Fruit fly (Drosophila melanogaster) whole organism, embryonic: ENCODE results near the gene CG13840.

ENCODE experiments used
- CG10366 ChIP-seq: fragments of 200-800 bp; sonication (Bioruptor generic); IDR thresholded peaks from 2 replicates; pipeline ENCODE4 v1.3.6; 2022; ENCODE audit warnings: missing biosample characterization, missing genetic modification characterization
- CG10565 ChIP-seq: fragments of 200-800 bp; sonication (Bioruptor generic); optimal IDR thresholded peaks from 3 replicates; lab custom pipeline; 2016; ENCODE audit warnings: missing biosample characterization, mild to moderate bottlenecking, missing genetic modification characterization
- CG10654 ChIP-seq: fragments of 200-800 bp; sonication (Bioruptor generic); optimal IDR thresholded peaks from 2 replicates; lab custom pipeline; 2016; ENCODE audit warnings: missing biosample characterization, missing genetic modification characterization
- CG12744 ChIP-seq: fragments of 200-800 bp; sonication (Bioruptor generic); optimal IDR thresholded peaks from 2 replicates; lab custom pipeline; 2016; ENCODE audit warnings: missing biosample characterization, missing genetic modification characterization
- CG13123 ChIP-seq: fragments of 200-800 bp; sonication (Bioruptor generic); optimal IDR thresholded peaks from 2 replicates; lab custom pipeline; 2016; ENCODE audit warnings: missing biosample characterization, missing genetic modification characterization
- CG13624 ChIP-seq: fragments of 200-800 bp; sonication (Bioruptor generic); optimal IDR thresholded peaks from 2 replicates; lab custom pipeline; 2016; ENCODE audit warnings: missing biosample characterization, missing genetic modification characterization
- CG15073 ChIP-seq: fragments of 200-800 bp; sonication (Bioruptor generic); optimal IDR thresholded peaks from 2 replicates; lab custom pipeline; 2016; ENCODE audit warnings: missing biosample characterization, missing genetic modification characterization
- CG16813 ChIP-seq: fragments of 200-800 bp; sonication (Bioruptor generic); IDR thresholded peaks from 3 replicates; pipeline ENCODE4 v1.3.6; 2022; ENCODE audit warnings: missing biosample characterization, missing genetic modification characterization; ENCODE audit not compliant: partially characterized antibody
- CG17802 ChIP-seq: fragments of 200-800 bp; sonication (Bioruptor generic); optimal IDR thresholded peaks from 2 replicates; lab custom pipeline; 2018; ENCODE audit warnings: missing biosample characterization, mild to moderate bottlenecking, missing genetic modification characterization, moderate library complexity
- CG2889 ChIP-seq: fragments of 200-800 bp; sonication (Bioruptor generic); IDR thresholded peaks from 3 replicates; pipeline ENCODE4 v1.3.6; 2022; ENCODE audit warnings: missing biosample characterization, missing genetic modification characterization
- CG34422 ChIP-seq: fragments of 200-800 bp; sonication (Bioruptor generic); IDR thresholded peaks from 3 replicates; pipeline ENCODE4 v1.3.6; 2022; ENCODE audit warnings: missing biosample characterization, missing genetic modification characterization
- CG42726 ChIP-seq: fragments of 200-800 bp; sonication (Bioruptor generic); IDR thresholded peaks from 2 replicates; pipeline ENCODE4 v1.3.6; 2022; ENCODE audit warnings: missing biosample characterization, missing genetic modification characterization; ENCODE audit not compliant: partially characterized antibody
- CG4328 ChIP-seq: fragments of 200-800 bp; sonication (Bioruptor generic); optimal IDR thresholded peaks from 3 replicates; lab custom pipeline; 2017; ENCODE audit warnings: missing biosample characterization, missing genetic modification reagents, missing genetic modification characterization
- CG6654 ChIP-seq: fragments of 200-800 bp; sonication (Bioruptor generic); optimal IDR thresholded peaks from 2 replicates; lab custom pipeline; 2017; ENCODE audit warnings: missing biosample characterization, mild to moderate bottlenecking, missing genetic modification characterization
- CG6854 ChIP-seq: fragments of 200-800 bp; sonication (Bioruptor generic); optimal IDR thresholded peaks from 3 replicates; lab custom pipeline; 2017; ENCODE audit warnings: missing biosample characterization, mild to moderate bottlenecking, missing genetic modification characterization
- CG7745 ChIP-seq: fragments of 200-800 bp; sonication (Bioruptor generic); optimal IDR thresholded peaks from 2 replicates; lab custom pipeline; 2018; ENCODE audit warnings: missing biosample characterization, mild to moderate bottlenecking, missing genetic modification characterization, moderate library complexity
- CG7839 ChIP-seq: fragments of 200-800 bp; sonication (Bioruptor generic); optimal IDR thresholded peaks from 3 replicates; lab custom pipeline; 2018; ENCODE audit warnings: missing biosample characterization, mild to moderate bottlenecking, missing genetic modification characterization, moderate library complexity
- CG8290 ChIP-seq, 3 experiments: fragments of 200-800 bp; sonication (Bioruptor generic); optimal IDR thresholded peaks; 2 replicates each; lab custom pipeline; 2016 to 2019; ENCODE audit warnings: missing biosample characterization in 3 of 3, missing genetic modification characterization in 3 of 3, mild to moderate bottlenecking in 2 of 3, moderate library complexity in 1 of 3
- CG8388 ChIP-seq: fragments of 200-800 bp; sonication (Bioruptor generic); optimal IDR thresholded peaks from 2 replicates; lab custom pipeline; 2019; ENCODE audit warnings: missing biosample characterization, mild to moderate bottlenecking, missing genetic modification characterization, moderate library complexity
- CG9797 ChIP-seq: fragments of 200-800 bp; sonication (Bioruptor generic); optimal IDR thresholded peaks from 3 replicates; lab custom pipeline; 2018; ENCODE audit warnings: missing biosample characterization, mild to moderate bottlenecking, missing genetic modification characterization
- Camta ChIP-seq: fragments of 200-800 bp; sonication (Bioruptor generic); optimal IDR thresholded peaks from 2 replicates; lab custom pipeline; 2016; ENCODE audit warnings: missing biosample characterization, missing genetic modification characterization
- CrebB ChIP-seq: fragments of 200-800 bp; sonication (Bioruptor generic); optimal IDR thresholded peaks from 3 replicates; lab custom pipeline; 2018; ENCODE audit warnings: missing biosample characterization, mild to moderate bottlenecking, missing genetic modification characterization
- Dll ChIP-seq: fragments of 200-800 bp; sonication (Bioruptor generic); IDR thresholded peaks from 4 replicates; pipeline ENCODE4 v1.3.6; 2022; ENCODE audit warnings: missing biosample characterization, missing genetic modification characterization; ENCODE audit not compliant: partially characterized antibody
- Fer1 ChIP-seq: fragments of 200-800 bp; sonication (Bioruptor generic); optimal IDR thresholded peaks from 2 replicates; lab custom pipeline; 2017; ENCODE audit warnings: missing biosample characterization, mild to moderate bottlenecking, missing genetic modification characterization
- Hey ChIP-seq: fragments of 200-800 bp; sonication (Bioruptor generic); optimal IDR thresholded peaks from 3 replicates; lab custom pipeline; 2018; ENCODE audit warnings: missing biosample characterization, mild to moderate bottlenecking, missing genetic modification characterization
- Lim3 ChIP-seq: fragments of 200-800 bp; sonication (Bioruptor generic); IDR thresholded peaks from 2 replicates; pipeline ENCODE4 v1.3.6; 2022; ENCODE audit warnings: missing biosample characterization, missing genetic modification characterization
- Mad ChIP-seq: fragments of 200-800 bp; sonication (Bioruptor generic); optimal IDR thresholded peaks from 2 replicates; lab custom pipeline; 2016; ENCODE audit warnings: missing biosample characterization, missing genetic modification characterization
- Neu2 ChIP-seq: fragments of 200-800 bp; sonication (Bioruptor generic); optimal IDR thresholded peaks from 3 replicates; lab custom pipeline; 2016; ENCODE audit warnings: missing biosample characterization, missing genetic modification characterization, borderline replicate concordance
- Oaz ChIP-seq: fragments of 200-800 bp; sonication (Bioruptor generic); IDR thresholded peaks from 2 replicates; pipeline ENCODE4 v1.3.6; 2022; ENCODE audit warnings: missing biosample characterization, missing genetic modification characterization
- Ptx1 ChIP-seq: fragments of 200-800 bp; sonication (Bioruptor generic); IDR thresholded peaks from 2 replicates; pipeline ENCODE4 v1.3.6; 2022; ENCODE audit warnings: missing biosample characterization, missing genetic modification characterization
- Tbp ChIP-seq: fragments of >200 bp; optimal IDR thresholded peaks from 2 replicates; lab custom pipeline; 2018; ENCODE audit warnings: missing biosample characterization, missing genetic modification characterization
- YL-1 ChIP-seq: fragments of 200-800 bp; sonication (Bioruptor generic); optimal IDR thresholded peaks from 3 replicates; lab custom pipeline; 2017; ENCODE audit warnings: missing biosample characterization, mild to moderate bottlenecking, missing genetic modification characterization
- amos ChIP-seq: fragments of 200-800 bp; sonication (Bioruptor generic); IDR thresholded peaks from 2 replicates; pipeline ENCODE4 v1.3.6; 2022; ENCODE audit warnings: missing biosample characterization, missing genetic modification characterization; ENCODE audit not compliant: partially characterized antibody
- ap ChIP-seq: fragments of 200-800 bp; sonication (Bioruptor generic); IDR thresholded peaks from 2 replicates; pipeline ENCODE4 v1.3.6; 2022; ENCODE audit warnings: missing biosample characterization, missing genetic modification characterization
- bbx ChIP-seq: fragments of 200-800 bp; sonication (Bioruptor generic); IDR thresholded peaks from 2 replicates; pipeline ENCODE4 v1.3.6; 2022; ENCODE audit warnings: missing biosample characterization, missing genetic modification characterization; ENCODE audit not compliant: partially characterized antibody
- disco-r ChIP-seq: fragments of 200-800 bp; sonication (Bioruptor generic); optimal IDR thresholded peaks from 2 replicates; lab custom pipeline; 2016; ENCODE audit warnings: missing biosample characterization, missing genetic modification characterization
- dmrt11E ChIP-seq: fragments of 200-800 bp; sonication (Bioruptor generic); optimal IDR thresholded peaks from 3 replicates; lab custom pipeline; 2018; ENCODE audit warnings: missing biosample characterization, mild to moderate bottlenecking, missing genetic modification characterization, moderate library complexity
- dpn ChIP-seq, 2 experiments: fragments of 200-800 bp; sonication (Bioruptor generic); optimal IDR thresholded peaks; 3 replicates each; lab custom pipeline; 2016; ENCODE audit warnings: missing biosample characterization in 2 of 2, missing genetic modification characterization in 2 of 2
- ewg ChIP-seq: fragments of 200-800 bp; sonication (Bioruptor generic); optimal IDR thresholded peaks from 3 replicates; lab custom pipeline; 2017; ENCODE audit warnings: mild to moderate bottlenecking, missing biosample characterization, missing genetic modification reagents, missing genetic modification characterization
- fu2 ChIP-seq: fragments of 200-800 bp; sonication (Bioruptor generic); optimal IDR thresholded peaks from 2 replicates; lab custom pipeline; 2016; ENCODE audit warnings: missing biosample characterization, missing genetic modification characterization
- gce ChIP-seq: fragments of 200-800 bp; sonication (Bioruptor generic); IDR thresholded peaks from 3 replicates; pipeline ENCODE4 v1.3.6; 2022; ENCODE audit warnings: missing biosample characterization, missing genetic modification characterization
- ham ChIP-seq: fragments of 200-800 bp; sonication (Bioruptor generic); IDR thresholded peaks from 2 replicates; pipeline ENCODE4 v1.3.6; 2022; ENCODE audit warnings: missing biosample characterization, missing genetic modification characterization
- knrl ChIP-seq: fragments of 200-800 bp; sonication (Bioruptor generic); IDR thresholded peaks from 3 replicates; pipeline ENCODE4 v1.3.6; 2022; ENCODE audit warnings: missing biosample characterization, missing genetic modification characterization; ENCODE audit not compliant: partially characterized antibody
- lmd ChIP-seq: fragments of 200-800 bp; sonication (Bioruptor generic); IDR thresholded peaks from 2 replicates; pipeline ENCODE4 v1.3.6; 2022; ENCODE audit warnings: missing biosample characterization, missing genetic modification characterization
- lola ChIP-seq, 3 experiments: fragments of >200 bp in 2 of 3; fragments of 200-800 bp in 1 of 3; sonication (Bioruptor generic) in 1 of 3; optimal IDR thresholded peaks; 2 replicates each; lab custom pipeline; 2017 to 2019; ENCODE audit warnings: missing biosample characterization in 3 of 3, missing genetic modification characterization in 3 of 3, mild to moderate bottlenecking in 1 of 3, moderate library complexity in 1 of 3
- mld ChIP-seq: fragments of 200-800 bp; sonication (Bioruptor generic); IDR thresholded peaks from 3 replicates; pipeline ENCODE4 v1.3.6; 2022; ENCODE audit warnings: missing biosample characterization, missing genetic modification characterization; ENCODE audit not compliant: partially characterized antibody
- nerfin-2 ChIP-seq: fragments of 200-800 bp; sonication (Bioruptor generic); IDR thresholded peaks from 2 replicates; pipeline ENCODE4 v1.3.6; 2022; ENCODE audit warnings: missing biosample characterization, missing genetic modification characterization; ENCODE audit not compliant: partially characterized antibody
- run ChIP-seq: fragments of 200-800 bp; sonication (Bioruptor generic); optimal IDR thresholded peaks from 3 replicates; lab custom pipeline; 2018; ENCODE audit warnings: missing biosample characterization, mild to moderate bottlenecking, missing genetic modification characterization
- sens ChIP-seq: fragments of 200-800 bp; sonication (Bioruptor generic); peaks from one replicate; lab custom pipeline; 2016; ENCODE audit warnings: missing biosample characterization, missing genetic modification characterization
- usp ChIP-seq: fragments of >200 bp; optimal IDR thresholded peaks from 2 replicates; lab custom pipeline; 2017; ENCODE audit warnings: missing biosample characterization, missing genetic modification characterization
- zfh1 ChIP-seq: fragments of 200-800 bp; sonication (Bioruptor generic); IDR thresholded peaks from 3 replicates; pipeline ENCODE4 v1.3.6; 2022; ENCODE audit warnings: missing biosample characterization, missing genetic modification characterization

Gene CG13840

dm6 chr3R:22793953-22794352 lies 22.0 kb downstream of the CG13840 start (continued):
- TF ChIP-seq CG7745 (tag; lab: Kevin White, UChicago) = no peak
- no peak for TF ChIP-seq Neu2 (GFP tag; lab: Kevin White, UChicago)
- TF ChIP-seq CrebB (tag; lab: Kevin White, UChicago) = no peak
- peak; percentile 76 for TF ChIP-seq CG42726
- no peak for TF ChIP-seq mld (GFP tag; lab: Robert Waterston, UW)
- no peak for TF ChIP-seq Ptx1 (GFP tag; lab: Robert Waterston, UW)
- TF ChIP-seq Lim3 = no peak
- no peak for TF ChIP-seq CG4328 (GFP tag; lab: Kevin White, UChicago)
- TF ChIP-seq zfh1 (GFP tag; lab: Robert Waterston, UW) = no peak
- no peak for TF ChIP-seq CG8290 (GFP tag; optimal IDR thresholded peaks at IDR 0.05; lab: Kevin White, UChicago)
- no peak for TF ChIP-seq CG8290 (tag; optimal IDR thresholded peaks at IDR 0.05; lab: Kevin White, UChicago)
- no peak for TF ChIP-seq lmd (GFP tag; lab: Robert Waterston, UW)
- TF ChIP-seq CG34422 (GFP tag; lab: Robert Waterston, UW) = no peak
- TF ChIP-seq CG2889 = no peak
- no peak for TF ChIP-seq run (tag; lab: Kevin White, UChicago)
- no peak for TF ChIP-seq CG10366 (GFP tag; lab: Robert Waterston, UW)
- no peak for TF ChIP-seq Hey
- peak; percentile 87 for TF ChIP-seq knrl
- peak; percentile 68 for TF ChIP-seq bbx (GFP tag; lab: Robert Waterston, UW)
- peak; percentile 64; the same call in 1 of the 2 replicates for TF ChIP-seq amos (GFP tag; lab: Robert Waterston, UW)
- TF ChIP-seq ham (GFP tag; lab: Robert Waterston, UW) = no peak
- no peak for TF ChIP-seq Fer1 (GFP tag; lab: Kevin White, UChicago)
- TF ChIP-seq lola (GFP tag; optimal IDR thresholded peaks at IDR 0.05; lab: Kevin White, UChicago) = no peak
- no peak for TF ChIP-seq ewg (GFP tag; lab: Kevin White, UChicago)
- no peak for TF ChIP-seq CG8388 (GFP tag; lab: Kevin White, UChicago)
- no peak for TF ChIP-seq CG10654 (GFP tag; lab: Kevin White, UChicago)
- TF ChIP-seq CG12744 (GFP tag; lab: Kevin White, UChicago) = no peak
- peak; percentile 100 for TF ChIP-seq CG6654
- TF ChIP-seq disco-r = peak; percentile 9
- no peak for TF ChIP-seq CG17802 (tag; lab: Kevin White, UChicago)
- TF ChIP-seq Dll (GFP tag; lab: Robert Waterston, UW) = no peak
- TF ChIP-seq Tbp = peak; percentile 84
- no peak for TF ChIP-seq ap
- TF ChIP-seq gce (GFP tag; lab: Robert Waterston, UW) = no peak
- no peak for TF ChIP-seq Camta (GFP tag; lab: Kevin White, UChicago)
- no peak for TF ChIP-seq Oaz
- TF ChIP-seq Mad (GFP tag; lab: Kevin White, UChicago) = no peak
- TF ChIP-seq fu2 = no peak
- TF ChIP-seq CG13624 (GFP tag; lab: Kevin White, UChicago) = no peak
- no peak for TF ChIP-seq sens (GFP tag; lab: Kevin White, UChicago)
- TF ChIP-seq CG15073 (GFP tag; lab: Kevin White, UChicago) = no peak
- TF ChIP-seq usp = no peak
- no peak for TF ChIP-seq CG13123 (GFP tag; lab: Kevin White, UChicago)
- TF ChIP-seq CG16813 = peak; percentile 60
- peak; percentile 84 for TF ChIP-seq CG6854 (GFP tag; lab: Kevin White, UChicago)
- peak; percentile 42 for TF ChIP-seq CG7839 (tag; lab: Kevin White, UChicago)
- TF ChIP-seq dpn (GFP tag; optimal IDR thresholded peaks at IDR 0.05; lab: Kevin White, UChicago) = peak in 1 of 2 experiments; percentile 1
- TF ChIP-seq CG9797 (GFP tag; lab: Kevin White, UChicago) = no peak
- 0 out of 2 replicates have a peak, but pooled peaks have one; percentile 51 for TF ChIP-seq nerfin-2 (GFP tag; lab: Robert Waterston, UW)
- no peak for TF ChIP-seq dmrt11E
- no peak for TF ChIP-seq CG10565 (GFP tag; lab: Kevin White, UChicago)
- peak; percentile 3 for TF ChIP-seq YL-1 (GFP tag; lab: Kevin White, UChicago)
